Worm (Caenorhabditis elegans): Measurements from ENCODE around the gene msp-49.

Gene msp-49

DNA sequence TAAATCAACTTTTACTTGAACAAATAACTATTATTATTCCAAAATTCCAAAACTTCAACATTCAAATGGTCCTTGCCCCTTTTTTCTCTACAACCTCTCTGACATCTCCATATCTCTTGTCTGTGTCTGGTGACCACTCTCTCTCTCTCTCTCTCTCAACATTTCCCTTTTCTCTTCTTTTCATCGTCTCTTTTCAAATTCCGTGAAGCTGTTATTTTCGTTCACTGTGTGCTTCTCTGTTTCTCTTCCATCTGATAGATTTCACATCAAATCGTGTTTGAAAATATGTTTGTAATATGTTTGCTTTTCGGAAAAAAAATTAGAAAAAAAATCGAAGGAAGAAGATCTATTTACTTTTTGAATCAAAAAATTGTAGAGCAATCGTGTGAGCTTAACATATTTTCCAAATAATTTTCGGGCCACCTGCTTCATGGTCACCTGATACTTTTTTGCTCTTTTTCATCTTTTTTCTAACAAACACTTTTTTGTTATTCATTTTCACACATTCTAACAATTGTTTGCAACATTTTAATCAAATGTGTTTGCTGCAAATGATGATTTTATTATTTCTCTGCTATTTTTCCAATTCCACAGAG is 6.9 kb downstream of the msp-49 start (continued):
- TF ChIP-seq mep-1 (tag; optimal IDR thresholded peaks at IDR 0.05) = peak; percentile 56
- TF ChIP-seq pha-4 (GFP tag; IDR thresholded peaks at IDR 0.05) = no peak
- TF ChIP-seq pha-4 (tag; optimal IDR thresholded peaks at IDR 0.05) = peak; percentile 11
- peak; percentile 44 for TF ChIP-seq mes-2 (tag; optimal IDR thresholded peaks at IDR 0.05; ENCODE audit: poor library complexity, severe bottlenecking)
- TF ChIP-seq ztf-11 (tag; optimal IDR thresholded peaks at IDR 0.05) = no peak

- TF ChIP-seq attf-4 (tag; optimal IDR thresholded peaks at IDR 0.05) = no peak
- no peak for TF ChIP-seq F49E8.2 (tag; optimal IDR thresholded peaks at IDR 0.05; ENCODE audit: borderline replicate concordance)
- TF ChIP-seq lim-7 (GFP tag; IDR thresholded peaks at IDR 0.05) = no peak
- peak; percentile 51 for TF ChIP-seq cey-2 (tag; optimal IDR thresholded peaks at IDR 0.05; ENCODE audit: borderline replicate concordance, insufficient read depth)
- TF ChIP-seq lsy-2 (tag; optimal IDR thresholded peaks at IDR 0.05) = peak in 1 of 2 experiments; percentile 25
- TF ChIP-seq skn-1 (tag; optimal IDR thresholded peaks at IDR 0.05) = no peak
- TF ChIP-seq zip-2 (tag; optimal IDR thresholded peaks at IDR 0.05) = no peak
- TF ChIP-seq duxl-1 (tag; optimal IDR thresholded peaks at IDR 0.05; ENCODE audit: poor library complexity) = no peak
- no peak for TF ChIP-seq spr-3 (GFP tag; optimal IDR thresholded peaks at IDR 0.05)
- TF ChIP-seq unc-130 (GFP tag; optimal IDR thresholded peaks at IDR 0.05) = no peak
- TF ChIP-seq dmd-6 (GFP tag; IDR thresholded peaks at IDR 0.05) = peak; percentile 95
- TF ChIP-seq mxl-3 (GFP tag; optimal IDR thresholded peaks at IDR 0.05) = peak; percentile 21
- TF ChIP-seq lin-1 (GFP tag; IDR thresholded peaks at IDR 0.05) = peak; percentile 76
- peak; percentile 50 for TF ChIP-seq nhr-77 (tag; optimal IDR thresholded peaks at IDR 0.05)
- TF ChIP-seq F10B5.3 (tag; optimal IDR thresholded peaks at IDR 0.05) = no peak
- no peak for TF ChIP-seq dmd-9 (GFP tag; IDR thresholded peaks at IDR 0.05)
- no peak for TF ChIP-seq fos-1 (tag; optimal IDR thresholded peaks at IDR 0.05)
- peak; percentile 81 for TF ChIP-seq nhr-102 (tag; optimal IDR thresholded peaks at IDR 0.05)
- TF ChIP-seq hif-1 (tag; optimal IDR thresholded peaks at IDR 0.05) = no peak
- TF ChIP-seq ceh-28 (tag; optimal IDR thresholded peaks at IDR 0.05) = no peak
- TF ChIP-seq Y5F2A.4 (GFP tag; optimal IDR thresholded peaks at IDR 0.05) = no peak
- peak; percentile 3 for TF ChIP-seq spr-1 (tag; optimal IDR thresholded peaks at IDR 0.05)
- no peak for TF ChIP-seq jun-1 (tag; optimal IDR thresholded peaks at IDR 0.05)
- TF ChIP-seq ZK337.2 (GFP tag; IDR thresholded peaks at IDR 0.05) = no peak
- TF ChIP-seq daf-16 (GFP tag; optimal IDR thresholded peaks at IDR 0.05) = peak in 1 of 2 experiments; percentile 89
- TF ChIP-seq daf-16 (tag; optimal IDR thresholded peaks at IDR 0.05) = peak; percentile 83
- TF ChIP-seq vab-7 (GFP tag; IDR thresholded peaks at IDR 0.05) = no peak
- TF ChIP-seq lin-13 (GFP tag; optimal IDR thresholded peaks at IDR 0.05) = no peak
- no peak for TF ChIP-seq nhr-76 (tag; optimal IDR thresholded peaks at IDR 0.05)
- no peak for TF ChIP-seq lin-39 (tag; optimal IDR thresholded peaks at IDR 0.05)
- peak; percentile 98 for TF ChIP-seq tra-1 (GFP tag; IDR thresholded peaks at IDR 0.05)
- TF ChIP-seq ceh-62 (tag; optimal IDR thresholded peaks at IDR 0.05) = no peak
- peak; percentile 91 for TF ChIP-seq pqm-1 (tag; optimal IDR thresholded peaks at IDR 0.05)
- no peak for TF ChIP-seq nhr-42 (GFP tag; IDR thresholded peaks at IDR 0.05)
- no peak for TF ChIP-seq ztf-11 (tag; optimal IDR thresholded peaks at IDR 0.05)
- TF ChIP-seq F37D6.2 (tag; optimal IDR thresholded peaks at IDR 0.05) = no peak
- TF ChIP-seq hlh-30 (tag; optimal IDR thresholded peaks at IDR 0.05; ENCODE audit: insufficient read depth) = peak; percentile 55
- no peak for TF ChIP-seq ceh-32 (tag; optimal IDR thresholded peaks at IDR 0.05; ENCODE audit: poor library complexity)
- TF ChIP-seq snpc-4 (tag; optimal IDR thresholded peaks at IDR 0.05) = no peak
- TF ChIP-seq sdz-12 (GFP tag; optimal IDR thresholded peaks at IDR 0.05) = no peak
- TF ChIP-seq nhr-10 (tag; optimal IDR thresholded peaks at IDR 0.05) = peak; percentile 50
- peak; percentile 63 for TF ChIP-seq ceh-20 (GFP tag; IDR thresholded peaks at IDR 0.05)
- peak; percentile 36 for TF ChIP-seq mep-1 (tag; optimal IDR thresholded peaks at IDR 0.05)
- TF ChIP-seq ZK546.5 (tag; optimal IDR thresholded peaks at IDR 0.05) = no peak
- TF ChIP-seq zip-11 (GFP tag; IDR thresholded peaks at IDR 0.05) = no peak
Observed at ce11 chrII:5201922-5202562, 7.9 kb downstream of the msp-49 start.
